Worm (Caenorhabditis elegans) whole organism, L1 larva: ENCODE data around the gene srx-20.

ENCODE experiments used
- lin-13 ChIP-seq: fragments of 150-350 bp; optimal IDR thresholded peaks from 2 replicates; lab custom pipeline; 2014; ENCODE audit warnings: missing biosample characterization, missing genetic modification reagents, missing genetic modification characterization
- pqm-1 ChIP-seq: sonication (generic microtip); optimal IDR thresholded peaks from 3 replicates; lab custom pipeline; 2017; ENCODE audit warnings: missing biosample characterization, missing genetic modification characterization

ce11 chrIV:6916831-6917230 lies 48.9 kb downstream of the srx-20 start:
- TF ChIP-seq lin-13 (GFP tag; lab: Kevin White, UChicago) (no peak), pqm-1 (tag; lab: Kevin White, UChicago) (no peak)
